Worm (Caenorhabditis elegans) whole organism, L2 larva: ENCODE measurements around the gene ugt-53.

Experiments used
- C34F6.9 ChIP-seq: fragments of 150-350 bp; optimal IDR thresholded peaks from 2 replicates; lab custom pipeline; 2014; ENCODE audit warnings: missing biosample characterization, missing genetic modification characterization
- F13H6.1 ChIP-seq: sonication (generic microtip); optimal IDR thresholded peaks from 2 replicates; lab custom pipeline; 2016; ENCODE audit warnings: missing genetic modification characterization, missing compliant biosample characterization
- R02D3.7 ChIP-seq: fragments of 150-350 bp; optimal IDR thresholded peaks from 2 replicates; lab custom pipeline; 2014; ENCODE audit warnings: missing biosample characterization, missing genetic modification characterization
- Y55F3AM.14 ChIP-seq: fragments of 200-800 bp; sonication (Bioruptor generic); optimal IDR thresholded peaks from 2 replicates; lab custom pipeline; 2018; ENCODE audit warnings: mild to moderate bottlenecking, missing genetic modification characterization, missing compliant biosample characterization
- ZK546.5 ChIP-seq: sonication (generic microtip); optimal IDR thresholded peaks from 2 replicates; lab custom pipeline; 2017; ENCODE audit warnings: missing biosample characterization, missing genetic modification characterization
- alr-1 ChIP-seq: fragments of 150-350 bp; optimal IDR thresholded peaks from 2 replicates; lab custom pipeline; 2014; ENCODE audit warnings: missing biosample characterization, missing genetic modification characterization
- aly-2 ChIP-seq: fragments of 150-350 bp; optimal IDR thresholded peaks from 2 replicates; lab custom pipeline; 2014; ENCODE audit warnings: missing biosample characterization, missing genetic modification characterization
- ama-1 ChIP-seq: fragments of 150-350 bp; optimal IDR thresholded peaks from 2 replicates; lab custom pipeline; 2018; ENCODE audit warnings: inconsistent platforms
- blmp-1 ChIP-seq: sonication (generic microtip); optimal IDR thresholded peaks from 2 replicates; lab custom pipeline; 2017; ENCODE audit warnings: missing genetic modification characterization, mild to moderate bottlenecking, missing compliant biosample characterization, antibody characterized with exemption, moderate library complexity; ENCODE audit not compliant: insufficient read depth
- ceh-16 ChIP-seq: fragments of 150-350 bp; optimal IDR thresholded peaks from 2 replicates; lab custom pipeline; 2014; ENCODE audit warnings: missing biosample characterization, missing genetic modification characterization
- ceh-82 ChIP-seq: fragments of 150-350 bp; optimal IDR thresholded peaks from 2 replicates; lab custom pipeline; 2014; ENCODE audit warnings: missing biosample characterization, missing genetic modification characterization
- crh-2 ChIP-seq: sonication (generic microtip); optimal IDR thresholded peaks from 2 replicates; lab custom pipeline; 2017; ENCODE audit warnings: missing biosample characterization, missing genetic modification characterization
- dmd-4 ChIP-seq: sonication (generic microtip); optimal IDR thresholded peaks from 2 replicates; lab custom pipeline; 2017; ENCODE audit warnings: missing biosample characterization, missing genetic modification characterization
- egl-27 ChIP-seq: sonication (generic microtip); optimal IDR thresholded peaks from 3 replicates; lab custom pipeline; 2017; ENCODE audit warnings: missing biosample characterization, missing genetic modification reagents, missing genetic modification characterization
- elt-3 ChIP-seq: sonication (generic microtip); optimal IDR thresholded peaks from 2 replicates; lab custom pipeline; 2017; ENCODE audit warnings: missing biosample characterization, missing genetic modification characterization
- fos-1 ChIP-seq: fragments of 150-350 bp; optimal IDR thresholded peaks from 2 replicates; lab custom pipeline; 2014; ENCODE audit warnings: missing biosample characterization, missing genetic modification characterization
- gmeb-1 ChIP-seq: fragments of 150-350 bp; optimal IDR thresholded peaks from 2 replicates; lab custom pipeline; 2014; ENCODE audit warnings: missing biosample characterization, missing genetic modification characterization
- lin-11 ChIP-seq: fragments of 150-350 bp; sonication (generic microtip); optimal IDR thresholded peaks from 2 replicates; lab custom pipeline; 2014; ENCODE audit warnings: missing biosample characterization, missing genetic modification characterization, inconsistent platforms, mixed read lengths
- lin-13 ChIP-seq: fragments of 150-350 bp; optimal IDR thresholded peaks from 2 replicates; lab custom pipeline; 2014; ENCODE audit warnings: missing biosample characterization, missing genetic modification reagents, missing genetic modification characterization
- lin-39 ChIP-seq: fragments of 150-350 bp; optimal IDR thresholded peaks from 2 replicates; lab custom pipeline; 2014; ENCODE audit warnings: missing biosample characterization, missing genetic modification reagents, missing genetic modification characterization
- mab-5 ChIP-seq: fragments of 150-350 bp; optimal IDR thresholded peaks from 2 replicates; lab custom pipeline; 2014; ENCODE audit warnings: missing biosample characterization, missing genetic modification characterization
- mbf-1 ChIP-seq: sonication (generic microtip); optimal IDR thresholded peaks from 2 replicates; lab custom pipeline; 2017; ENCODE audit warnings: missing biosample characterization, missing genetic modification characterization
- nhr-10 ChIP-seq: sonication (generic microtip); optimal IDR thresholded peaks from 2 replicates; lab custom pipeline; 2017; ENCODE audit warnings: missing biosample characterization, missing genetic modification characterization
- nhr-12 ChIP-seq: fragments of 150-350 bp; optimal IDR thresholded peaks from 2 replicates; lab custom pipeline; 2014; ENCODE audit warnings: missing biosample characterization, missing genetic modification characterization
- nhr-129 ChIP-seq: fragments of 150-350 bp; optimal IDR thresholded peaks from 2 replicates; lab custom pipeline; 2014; ENCODE audit warnings: missing biosample characterization, missing genetic modification characterization
- nhr-21 ChIP-seq: fragments of 150-350 bp; optimal IDR thresholded peaks from 2 replicates; lab custom pipeline; 2014; ENCODE audit warnings: missing biosample characterization, missing genetic modification characterization
- nhr-23 ChIP-seq: fragments of 150-350 bp; optimal IDR thresholded peaks from 2 replicates; lab custom pipeline; 2014; ENCODE audit warnings: missing biosample characterization, missing genetic modification reagents, missing genetic modification characterization
- nhr-237 ChIP-seq: fragments of 150-350 bp; optimal IDR thresholded peaks from 2 replicates; lab custom pipeline; 2014; ENCODE audit warnings: missing biosample characterization, missing genetic modification characterization
- nhr-25 ChIP-seq: fragments of 150-350 bp; sonication (generic microtip); optimal IDR thresholded peaks from 3 replicates; lab custom pipeline; 2014; ENCODE audit warnings: missing biosample characterization, missing genetic modification characterization
- nhr-6 ChIP-seq: fragments of 150-350 bp; optimal IDR thresholded peaks from 2 replicates; lab custom pipeline; 2014; ENCODE audit warnings: missing biosample characterization, missing genetic modification characterization
- sem-4 ChIP-seq: fragments of 150-350 bp; optimal IDR thresholded peaks from 2 replicates; lab custom pipeline; 2014; ENCODE audit warnings: missing biosample characterization, missing genetic modification reagents, missing genetic modification characterization
- skn-1 ChIP-seq: sonication (generic microtip); optimal IDR thresholded peaks from 2 replicates; lab custom pipeline; 2017; ENCODE audit warnings: missing biosample characterization, missing genetic modification characterization
- sma-9 ChIP-seq, 2 experiments: fragments of 150-350 bp in 1 of 2; sonication (generic microtip) in 1 of 2; optimal IDR thresholded peaks; 2 replicates each; lab custom pipeline; 2014 to 2016; ENCODE audit warnings: missing genetic modification characterization in 2 of 2, mild to moderate bottlenecking in 1 of 2, missing biosample characterization in 1 of 2, missing compliant biosample characterization in 1 of 2, missing genetic modification reagents in 1 of 2, moderate library complexity in 1 of 2
- snpc-4 ChIP-seq: fragments of 150-350 bp; optimal IDR thresholded peaks from 2 replicates; lab custom pipeline; 2014; ENCODE audit warnings: missing biosample characterization, missing genetic modification characterization
- unc-39 ChIP-seq: fragments of 150-350 bp; optimal IDR thresholded peaks from 2 replicates; lab custom pipeline; 2014; ENCODE audit warnings: missing biosample characterization, missing genetic modification characterization
- unc-62 ChIP-seq: fragments of 150-350 bp; optimal IDR thresholded peaks from 2 replicates; lab custom pipeline; 2014; ENCODE audit warnings: missing biosample characterization, missing genetic modification reagents, missing genetic modification characterization
- zag-1 ChIP-seq: fragments of 150-350 bp; optimal IDR thresholded peaks from 2 replicates; lab custom pipeline; 2014; ENCODE audit warnings: missing biosample characterization, missing genetic modification characterization
- ztf-1 ChIP-seq: fragments of 200-800 bp; sonication (Bioruptor generic); conservative IDR thresholded peaks from 2 replicates; pipeline ENCODE4 v1.3.6; 2022; ENCODE audit warnings: missing genetic modification characterization, missing compliant biosample characterization
- ztf-11 ChIP-seq: sonication (generic microtip); optimal IDR thresholded peaks from 2 replicates; lab custom pipeline; 2017; ENCODE audit warnings: missing biosample characterization, missing genetic modification characterization

ugt-53 gene

ce11 chrV:2826815-2827214 is 22.3 kb upstream of the ugt-53 start, which contains the start of gene T03D3.5:
Gene T03D3.5 (minus strand): TSS chrV:2826835.
- TF ChIP-seq sma-9 (GFP tag; optimal IDR thresholded peaks at IDR 0.05; lab: Kevin White, UChicago) (no peak), sma-9 (tag; optimal IDR thresholded peaks at IDR 0.05; lab: Kevin White, UChicago) (no peak), alr-1 (tag; lab: Kevin White, UChicago) (no peak), nhr-237 (tag; lab: Kevin White, UChicago) (no peak), snpc-4 (tag; lab: Kevin White, UChicago) (no peak), zag-1 (tag; lab: Kevin White, UChicago) (no peak), elt-3 (no peak), nhr-25 (tag; lab: Kevin White, UChicago) (no peak), ama-1 (lab: Kevin White, UChicago) (no peak), nhr-21 (tag; lab: Kevin White, UChicago) (no peak)

DNA sequence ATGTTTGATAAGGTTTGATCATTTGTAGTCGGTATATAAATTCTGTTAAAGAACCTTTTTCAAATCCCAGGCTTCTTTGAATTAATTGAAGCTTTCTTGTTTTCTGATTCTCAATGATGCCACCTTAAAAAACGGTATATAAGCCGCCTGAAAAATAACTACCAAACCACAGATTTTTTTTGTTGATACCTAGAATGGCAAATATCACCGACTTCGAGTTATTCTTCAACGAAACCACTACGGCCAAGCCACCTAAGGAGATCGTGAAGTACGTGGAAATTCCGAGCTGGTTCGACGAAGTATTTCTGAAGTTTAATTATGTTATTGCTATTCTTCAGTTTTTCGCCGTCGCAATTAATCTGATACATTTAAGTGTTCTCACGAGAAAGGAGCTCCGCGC is 18.3 kb upstream of the ugt-53 start, which contains the start of gene srw-2:
TSS of gene srw-2 (plus strand) at position 62 of the 400 bp plus-strand sequence.
- no peak for TF ChIP-seq ceh-16 (tag; lab: Kevin White, UChicago)
- no peak for TF ChIP-seq dmd-4
- TF ChIP-seq nhr-10 (tag; lab: Kevin White, UChicago): no peak
- TF ChIP-seq F13H6.1: no peak
- TF ChIP-seq nhr-129 (tag; lab: Kevin White, UChicago): no peak
- TF ChIP-seq elt-3: no peak
- TF ChIP-seq nhr-23 (tag; lab: Kevin White, UChicago): no peak
- no peak for TF ChIP-seq unc-62
- TF ChIP-seq nhr-6: no peak
- TF ChIP-seq Y55F3AM.14 (GFP tag; lab: Kevin White, UChicago): no peak
- no peak for TF ChIP-seq C34F6.9
- no peak for TF ChIP-seq alr-1 (tag; lab: Kevin White, UChicago)
- TF ChIP-seq ceh-82 (tag; lab: Kevin White, UChicago): no peak
- no peak for TF ChIP-seq ztf-11
- no peak for TF ChIP-seq mab-5 (tag; lab: Kevin White, UChicago)

DNA sequence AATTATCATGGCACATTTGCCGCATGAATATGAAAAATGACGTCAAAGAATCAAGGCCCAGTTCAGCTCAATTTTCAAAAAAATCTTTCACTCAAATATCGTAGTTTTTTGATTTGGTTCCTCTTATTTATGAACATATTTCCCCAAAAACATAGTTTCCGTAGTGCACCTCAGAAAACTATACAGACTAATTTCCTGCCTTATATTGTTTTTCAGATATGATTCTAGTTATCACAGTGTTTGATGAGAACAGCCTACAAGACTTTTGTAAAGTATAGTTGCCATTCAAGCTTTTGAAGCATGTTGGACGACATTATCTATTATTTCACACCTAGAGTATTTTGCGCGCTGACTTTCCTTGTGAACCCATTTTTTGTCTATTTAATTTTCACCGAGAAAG is 16.5 kb upstream of the ugt-53 start, which contains the start of gene srj-50:
TSS of gene srj-50 (plus strand) at position 301 of the 400 bp plus-strand sequence.
- TF ChIP-seq mbf-1 (tag; lab: Kevin White, UChicago) (no peak), nhr-129 (tag; lab: Kevin White, UChicago) (no peak), lin-13 (GFP tag; lab: Kevin White, UChicago) (no peak), nhr-6 (no peak), aly-2 (no peak), sem-4 (tag; lab: Kevin White, UChicago) (no peak), ztf-1 (GFP tag; lab: Robert Waterston, UW) (no peak), skn-1 (tag; lab: Kevin White, UChicago) (no peak), fos-1 (no peak), lin-39 (tag; lab: Kevin White, UChicago) (no peak), egl-27 (tag; lab: Kevin White, UChicago) (no peak), lin-11 (tag; lab: Kevin White, UChicago) (no peak), ama-1 (lab: Kevin White, UChicago) (no peak), R02D3.7 (no peak)
- TF ChIP-seq, all 48 proteins: peak for 0

- no peak for TF ChIP-seq ceh-82 (tag; lab: Kevin White, UChicago)
- no peak for TF ChIP-seq lin-11 (tag; lab: Kevin White, UChicago)
- no peak for TF ChIP-seq ZK546.5 (tag; lab: Kevin White, UChicago)
- TF ChIP-seq unc-39 (tag; lab: Kevin White, UChicago): no peak
- TF ChIP-seq sma-9 (GFP tag; optimal IDR thresholded peaks at IDR 0.05; lab: Kevin White, UChicago): no peak
- TF ChIP-seq sma-9 (tag; optimal IDR thresholded peaks at IDR 0.05; lab: Kevin White, UChicago): no peak
- TF ChIP-seq, all 48 proteins: peak for 0
Measured at ce11 chrV:2836501-2836900, 12.6 kb upstream of the ugt-53 start, which contains the start of gene srj-45. Gene srj-45 (minus strand): TSS chrV:2836601.

DNA sequence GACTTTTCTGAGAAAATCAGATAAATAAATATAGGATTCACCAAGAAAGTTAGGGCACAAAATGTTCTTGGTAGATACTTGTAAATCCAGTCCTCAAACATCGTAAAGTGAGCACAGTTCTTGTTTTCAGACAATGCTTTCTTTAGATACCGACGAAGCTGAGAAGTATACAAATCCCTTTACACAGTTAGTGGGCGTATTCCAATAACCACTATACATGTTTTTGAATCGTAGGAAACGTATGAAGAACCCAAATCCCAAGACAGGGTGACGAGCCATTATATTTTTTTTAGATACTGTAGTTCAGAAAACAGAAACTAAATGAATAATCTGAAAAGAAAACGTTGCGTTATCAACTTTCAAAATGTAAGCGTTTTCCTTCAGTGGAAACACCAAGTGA is 3.4 kb upstream of the ugt-53 start, which contains the start of gene srj-44:
TSS of gene srj-44 (minus strand) at position 101 of the 400 bp plus-strand sequence.
- TF ChIP-seq nhr-12 (tag; lab: Kevin White, UChicago) (no peak), zag-1 (tag; lab: Kevin White, UChicago) (no peak), crh-2 (tag; lab: Kevin White, UChicago) (no peak), blmp-1 (tag; lab: Kevin White, UChicago) (no peak), ztf-11 (no peak), mbf-1 (tag; lab: Kevin White, UChicago) (no peak), unc-39 (tag; lab: Kevin White, UChicago) (no peak), nhr-21 (tag; lab: Kevin White, UChicago) (no peak), elt-3 (no peak), lin-11 (tag; lab: Kevin White, UChicago) (no peak), egl-27 (tag; lab: Kevin White, UChicago) (no peak), nhr-6 (no peak), ceh-82 (tag; lab: Kevin White, UChicago) (no peak), gmeb-1 (tag; lab: Kevin White, UChicago) (no peak), lin-13 (GFP tag; lab: Kevin White, UChicago) (no peak), R02D3.7 (no peak), nhr-23 (tag; lab: Kevin White, UChicago) (no peak)
